Worm (Caenorhabditis elegans) whole organism, late embryonic: ENCODE measurements around the gene F40F8.11.

Experiments used
- ama-1 ChIP-seq: fragments of 150-350 bp; optimal IDR thresholded peaks from 2 replicates; lab custom pipeline; 2014
- ceh-2 ChIP-seq: sonication (generic microtip); optimal IDR thresholded peaks from 2 replicates; lab custom pipeline; 2016; ENCODE audit warnings: missing genotype, missing genetic modification characterization, missing compliant biosample characterization
- dmd-4 ChIP-seq: sonication (generic microtip); optimal IDR thresholded peaks from 2 replicates; lab custom pipeline; 2016; ENCODE audit warnings: borderline replicate concordance, missing genetic modification characterization, missing compliant biosample characterization
- fkh-10 ChIP-seq: fragments of 150-350 bp; optimal IDR thresholded peaks from 2 replicates; lab custom pipeline; 2014; ENCODE audit warnings: missing biosample characterization, missing genetic modification reagents, missing genetic modification characterization
- nfya-1 ChIP-seq: sonication (generic microtip); optimal IDR thresholded peaks from 2 replicates; lab custom pipeline; 2017; ENCODE audit warnings: missing genetic modification characterization, mild to moderate bottlenecking, missing compliant biosample characterization, antibody characterized with exemption, moderate library complexity
- pag-3 ChIP-seq: sonication (generic microtip); optimal IDR thresholded peaks from 2 replicates; lab custom pipeline; 2016; ENCODE audit warnings: missing compliant biosample characterization, missing genetic modification characterization, borderline replicate concordance
- syd-9 ChIP-seq: sonication (generic microtip); optimal IDR thresholded peaks from 2 replicates; lab custom pipeline; 2016; ENCODE audit warnings: mild to moderate bottlenecking, missing genetic modification characterization, moderate library complexity, missing compliant biosample characterization
- unc-55 ChIP-seq: sonication (generic microtip); optimal IDR thresholded peaks from 2 replicates; lab custom pipeline; 2017; ENCODE audit warnings: missing biosample characterization, missing genetic modification reagents, missing genetic modification characterization
- ztf-16 ChIP-seq: sonication (generic microtip); optimal IDR thresholded peaks from 2 replicates; lab custom pipeline; 2017; ENCODE audit warnings: missing genetic modification characterization, missing compliant biosample characterization

DNA sequence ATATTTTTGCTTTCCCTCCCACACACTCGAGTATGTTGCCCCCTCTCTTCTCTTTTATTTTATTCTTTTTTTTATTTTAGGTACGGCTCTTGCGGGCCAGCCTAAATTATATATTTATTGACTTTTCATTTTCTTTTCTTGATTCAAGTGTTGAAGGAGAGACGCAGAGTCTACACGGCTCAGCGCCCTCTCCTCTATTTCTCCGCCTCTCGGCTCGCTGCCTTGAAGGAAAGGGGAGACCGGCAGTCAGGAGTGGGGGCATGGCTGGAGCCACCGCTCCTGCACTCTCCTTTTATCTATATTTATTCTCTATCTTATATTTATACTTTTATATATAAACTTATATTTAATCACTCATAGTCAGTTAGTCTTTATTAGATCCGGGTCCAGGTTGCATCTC is 34.0 kb upstream of the F40F8.11 start:
- TF ChIP-seq pag-3 (tag; lab: Kevin White, UChicago) (no peak), dmd-4 (tag; lab: Kevin White, UChicago) (no peak), nfya-1 (peak; percentile 7), ama-1 (lab: Kevin White, UChicago) (no peak), ceh-2 (no peak), fkh-10 (no peak), unc-55 (GFP tag; lab: Kevin White, UChicago) (no peak), syd-9 (tag; lab: Kevin White, UChicago) (no peak), ztf-16 (no peak)
